Worm (Caenorhabditis elegans): ENCODE results near the gene Y55F3C.9.

DNA sequence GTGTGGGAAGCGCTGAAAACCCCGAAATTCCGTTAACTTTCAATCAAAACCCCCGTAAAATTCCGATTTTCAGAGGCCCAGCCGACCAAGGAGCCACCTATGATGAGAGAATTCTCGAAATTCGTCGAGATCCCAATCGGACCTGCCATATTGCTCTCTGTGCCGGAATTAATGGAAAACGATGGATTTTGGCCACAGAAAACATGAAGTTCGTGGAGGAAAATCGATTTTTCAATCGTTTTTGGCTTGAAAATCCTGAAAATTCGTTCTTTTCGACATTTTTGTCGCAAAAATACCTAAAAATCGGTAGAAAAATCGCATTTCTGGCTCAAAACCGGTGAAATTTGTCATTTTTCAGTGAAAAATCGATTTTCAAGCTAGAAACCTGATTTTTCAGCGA is 45.6 kb upstream of the Y55F3C.9 start:
- no peak for TF ChIP-seq nhr-12 (tag; optimal IDR thresholded peaks at IDR 0.05)
- no peak for TF ChIP-seq pha-4 (tag; optimal IDR thresholded peaks at IDR 0.05)
- no peak for TF ChIP-seq ztf-11 (tag; optimal IDR thresholded peaks at IDR 0.05)
- no peak for TF ChIP-seq snpc-4 (tag; optimal IDR thresholded peaks at IDR 0.05)

Measured in whole organism, mixed stage, embryonic.